Worm (Caenorhabditis elegans): ENCODE measurements around the gene F23H11.7.

DNA sequence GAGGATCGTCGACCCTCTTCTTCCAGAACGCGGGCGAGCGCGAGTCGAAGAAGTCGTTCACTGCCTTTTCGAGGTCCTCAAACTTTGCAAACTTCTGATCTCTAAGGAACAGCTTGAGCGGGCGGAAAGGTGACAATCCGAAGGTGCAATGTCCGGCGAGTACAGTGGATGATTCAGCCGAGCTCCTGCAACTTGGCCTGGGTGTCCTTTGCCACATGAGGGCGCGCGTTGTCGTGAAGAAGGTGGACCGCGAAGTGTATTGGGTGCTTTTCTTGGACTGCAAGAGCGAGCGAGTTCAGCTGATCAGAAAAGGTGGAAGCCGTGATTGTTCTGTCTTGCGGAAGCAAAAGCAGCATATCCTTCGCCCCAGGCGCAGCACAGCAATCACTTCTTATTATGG, 22.7 kb upstream of the F23H11.7 start:
- TF ChIP-seq ceh-82 (tag; optimal IDR thresholded peaks at IDR 0.05) (no peak), unc-62 (GFP tag; optimal IDR thresholded peaks at IDR 0.05) (no peak)
